Fruit fly (Drosophila melanogaster) whole organism, wandering third instar larva: Measurements from ENCODE around the gene ttk.
A peak's percentile ranks its signal among the peaks of the same experiment; 100 is the strongest.

Source experiments
- Abd-B ChIP-seq: fragments of >200 bp; optimal IDR thresholded peaks from 2 replicates; lab custom pipeline; 2017; ENCODE audit warnings: missing biosample characterization, missing genetic modification characterization
- CG32264 ChIP-seq: fragments of 200-800 bp; sonication (Bioruptor generic); optimal IDR thresholded peaks from 2 replicates; lab custom pipeline; 2016; ENCODE audit warnings: missing biosample characterization, missing genetic modification characterization
- CG9705 ChIP-seq: fragments of 200-800 bp; sonication (Bioruptor generic); optimal IDR thresholded peaks from 2 replicates; lab custom pipeline; 2018; ENCODE audit warnings: missing biosample characterization, mild to moderate bottlenecking, missing genetic modification characterization
- CrebA ChIP-seq: fragments of 200-800 bp; sonication (Bioruptor generic); optimal IDR thresholded peaks from 2 replicates; lab custom pipeline; 2016; ENCODE audit warnings: missing biosample characterization, mild to moderate bottlenecking, missing genetic modification characterization, borderline replicate concordance
- Dfd ChIP-seq: fragments of >200 bp; optimal IDR thresholded peaks from 2 replicates; lab custom pipeline; 2017; ENCODE audit warnings: missing biosample characterization, missing genetic modification characterization
- Dif ChIP-seq: fragments of 200-275, 200-300 bp; sonication (Bioruptor generic); optimal IDR thresholded peaks from 2 replicates; lab custom pipeline; 2018; ENCODE audit warnings: missing biosample characterization, missing genetic modification characterization; ENCODE audit not compliant: partially characterized antibody
- GATAd ChIP-seq: sonication (Bioruptor generic); optimal IDR thresholded peaks from 2 replicates; lab custom pipeline; 2016; ENCODE audit warnings: missing biosample characterization, missing genetic modification characterization
- HLH106 ChIP-seq: fragments of 200-800 bp; optimal IDR thresholded peaks from 3 replicates; lab custom pipeline; 2019; ENCODE audit warnings: missing biosample characterization, mild to moderate bottlenecking, missing genetic modification characterization, moderate library complexity
- Hnf4 ChIP-seq: fragments of 200-800 bp; sonication (Bioruptor generic); optimal IDR thresholded peaks from 2 replicates; lab custom pipeline; 2016; ENCODE audit warnings: missing biosample characterization, mild to moderate bottlenecking, missing genetic modification characterization
- Hr78 ChIP-seq: fragments of >200 bp; optimal IDR thresholded peaks from 2 replicates; lab custom pipeline; 2017; ENCODE audit warnings: missing biosample characterization, missing genetic modification characterization
- Hr83 ChIP-seq: fragments of 200-300 bp; sonication (Bioruptor generic); optimal IDR thresholded peaks from 2 replicates; lab custom pipeline; 2016; ENCODE audit warnings: missing biosample characterization, mild to moderate bottlenecking, missing genetic modification characterization, moderate library complexity; ENCODE audit not compliant: poor library complexity, severe bottlenecking
- Jra ChIP-seq: sonication (Bioruptor generic); optimal IDR thresholded peaks from 2 replicates; lab custom pipeline; 2016; ENCODE audit warnings: missing biosample characterization, missing genetic modification characterization
- Mio ChIP-seq: sonication (Bioruptor generic); optimal IDR thresholded peaks from 2 replicates; lab custom pipeline; 2016; ENCODE audit warnings: missing biosample characterization, missing genetic modification characterization
- Myc ChIP-seq: fragments of >200 bp; optimal IDR thresholded peaks from 2 replicates; lab custom pipeline; 2017
- N ChIP-seq: fragments of >200 bp; optimal IDR thresholded peaks from 2 replicates; lab custom pipeline; 2018; ENCODE audit warnings: missing biosample characterization, missing external identifiers, missing genetic modification characterization
- OdsH ChIP-seq: fragments of 200-800 bp; sonication (Bioruptor generic); optimal IDR thresholded peaks from 2 replicates; lab custom pipeline; 2016; ENCODE audit warnings: missing biosample characterization, mild to moderate bottlenecking, missing genetic modification characterization
- Rel ChIP-seq, 2 experiments: fragments of 200-800 bp; sonication (Bioruptor generic) in 1 of 2; optimal IDR thresholded peaks; 2 replicates in 1 of 2; 3 replicates in 1 of 2; lab custom pipeline; 2016 to 2019; ENCODE audit warnings: mild to moderate bottlenecking in 2 of 2, missing biosample characterization in 2 of 2, missing genetic modification characterization in 2 of 2, moderate library complexity in 1 of 2
- Sp1 ChIP-seq: fragments of 200-800 bp; sonication (Bioruptor generic); optimal IDR thresholded peaks from 3 replicates; lab custom pipeline; 2019; ENCODE audit warnings: missing biosample characterization, mild to moderate bottlenecking, missing genetic modification characterization, moderate library complexity
- Vsx2 ChIP-seq: fragments of 200-300, 225-300 bp; sonication (Bioruptor generic); optimal IDR thresholded peaks from 2 replicates; lab custom pipeline; 2018; ENCODE audit warnings: missing biosample characterization, missing genetic modification characterization; ENCODE audit not compliant: partially characterized antibody
- br ChIP-seq: fragments of 200-800 bp; sonication (Bioruptor generic); optimal IDR thresholded peaks from 2 replicates; lab custom pipeline; 2016; ENCODE audit warnings: missing biosample characterization, missing genetic modification characterization
- brk ChIP-seq: fragments of 200-800 bp; sonication (Bioruptor generic); optimal IDR thresholded peaks from 2 replicates; lab custom pipeline; 2016; ENCODE audit warnings: missing biosample characterization, mild to moderate bottlenecking, missing genetic modification characterization
- dl ChIP-seq, 2 experiments: fragments of 175-275, 200-275 bp in 1 of 2; fragments of 200-275 bp in 1 of 2; sonication (Bioruptor generic); optimal IDR thresholded peaks; lab custom pipeline; 2018; ENCODE audit warnings: mild to moderate bottlenecking in 2 of 2, missing biosample characterization in 2 of 2, missing genetic modification characterization in 2 of 2, moderate library complexity in 2 of 2; ENCODE audit not compliant: partially characterized antibody in 2 of 2, insufficient read depth in 1 of 2
- dmrt93B ChIP-seq: fragments of 200-800 bp; sonication (Bioruptor generic); optimal IDR thresholded peaks from 2 replicates; lab custom pipeline; 2018; ENCODE audit warnings: missing biosample characterization, mild to moderate bottlenecking, missing genetic modification characterization
- dsf ChIP-seq: sonication (Bioruptor generic); optimal IDR thresholded peaks from 2 replicates; lab custom pipeline; 2016; ENCODE audit warnings: missing biosample characterization, missing genetic modification characterization, borderline replicate concordance
- ey ChIP-seq: fragments of 200-800 bp; sonication (Bioruptor generic); optimal IDR thresholded peaks from 2 replicates; lab custom pipeline; 2016; ENCODE audit warnings: missing biosample characterization, missing genetic modification characterization
- foxo ChIP-seq, 2 experiments: fragments of 200-800 bp; sonication (Bioruptor generic); optimal IDR thresholded peaks; 2 replicates in 1 of 2; 3 replicates in 1 of 2; lab custom pipeline; 2016 to 2017; ENCODE audit warnings: missing biosample characterization in 2 of 2, missing genetic modification characterization in 2 of 2
- fru ChIP-seq: fragments of 200-800 bp; sonication (Bioruptor generic); optimal IDR thresholded peaks from 3 replicates; lab custom pipeline; 2016; ENCODE audit warnings: missing biosample characterization, mild to moderate bottlenecking, missing genetic modification characterization
- h ChIP-seq: fragments of 200-800 bp; sonication (Bioruptor generic); optimal IDR thresholded peaks from 3 replicates; lab custom pipeline; 2016; ENCODE audit warnings: missing biosample characterization, mild to moderate bottlenecking, missing genetic modification characterization
- jim ChIP-seq: fragments of 175-275, 200-325 bp; sonication (Bioruptor generic); optimal IDR thresholded peaks from 2 replicates; lab custom pipeline; 2016; ENCODE audit warnings: missing biosample characterization, mild to moderate bottlenecking, missing genetic modification characterization
- lola ChIP-seq: fragments of >200 bp; optimal IDR thresholded peaks from 2 replicates; lab custom pipeline; 2017; ENCODE audit warnings: missing biosample characterization, missing genetic modification characterization
- pan ChIP-seq: fragments of >200 bp; optimal IDR thresholded peaks from 2 replicates; lab custom pipeline; 2017
- psq ChIP-seq: fragments of 200-800 bp; sonication (Bioruptor generic); optimal IDR thresholded peaks from 3 replicates; lab custom pipeline; 2017; ENCODE audit warnings: missing biosample characterization, mild to moderate bottlenecking, missing genetic modification characterization, moderate library complexity
- rgr ChIP-seq: fragments of 200-800 bp; sonication (Bioruptor generic); optimal IDR thresholded peaks from 3 replicates; lab custom pipeline; 2016; ENCODE audit warnings: missing biosample characterization, mild to moderate bottlenecking, missing genetic modification characterization
- sage ChIP-seq: fragments of 200-800 bp; sonication (Bioruptor generic); optimal IDR thresholded peaks from 2 replicates; lab custom pipeline; 2016; ENCODE audit warnings: missing biosample characterization, mild to moderate bottlenecking, missing genetic modification characterization
- sv ChIP-seq: fragments of 200-800 bp; sonication (Bioruptor generic); optimal IDR thresholded peaks from 3 replicates; lab custom pipeline; 2016; ENCODE audit warnings: missing biosample characterization, missing genetic modification characterization
- tai ChIP-seq: sonication (Bioruptor generic); optimal IDR thresholded peaks from 2 replicates; lab custom pipeline; 2016; ENCODE audit warnings: missing biosample characterization, missing genetic modification characterization
- usp ChIP-seq: fragments of >200 bp; optimal IDR thresholded peaks from 2 replicates; lab custom pipeline; 2017; ENCODE audit warnings: missing biosample characterization, missing genetic modification characterization
- woc ChIP-seq: sonication (Bioruptor generic); optimal IDR thresholded peaks from 2 replicates; lab custom pipeline; 2016; ENCODE audit warnings: missing biosample characterization, mild to moderate bottlenecking, missing genetic modification characterization

The ttk gene

DNA sequence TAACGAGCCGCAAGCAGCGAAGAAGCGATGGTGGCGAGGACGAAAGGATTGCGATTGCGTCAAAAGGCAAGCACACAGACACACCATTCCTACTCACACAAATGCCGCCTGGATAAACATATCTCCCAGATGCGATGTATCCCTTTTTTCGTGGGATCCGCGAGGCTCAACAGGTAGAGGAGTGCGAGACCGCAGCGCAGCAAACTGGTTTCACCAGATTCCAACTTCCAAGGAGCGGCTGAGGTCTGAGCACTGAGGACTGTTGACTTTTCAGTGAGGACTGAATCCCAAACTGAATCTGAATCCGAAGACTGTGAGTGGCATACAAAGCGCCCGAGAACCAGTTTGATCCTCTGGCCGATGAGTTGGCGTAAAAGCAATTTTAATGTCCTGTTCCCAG lies 11.7 kb upstream of the ttk start:
- TF ChIP-seq Hnf4 (GFP tag; lab: Kevin White, UChicago) (no peak), lola (GFP tag; lab: Kevin White, UChicago) (no peak), usp (no peak), Hr78 (GFP tag; lab: Kevin White, UChicago) (no peak), foxo (GFP tag; optimal IDR thresholded peaks at IDR 0.05; lab: Kevin White, UChicago) (peak in 1 of 2 experiments; percentile 2), GATAd (GFP tag; lab: Kevin White, UChicago) (no peak), br (no peak), Abd-B (GFP tag; lab: Kevin White, UChicago) (no peak), dmrt93B (GFP tag; lab: Kevin White, UChicago) (no peak), N (GFP tag; lab: Kevin White, UChicago) (no peak), OdsH (no peak), Rel (GFP tag; optimal IDR thresholded peaks at IDR 0.05; lab: Kevin White, UChicago) (no peak), Rel (tag; optimal IDR thresholded peaks at IDR 0.05; lab: Kevin White, UChicago) (peak; percentile 39), psq (GFP tag; lab: Kevin White, UChicago) (peak; percentile 29), sv (GFP tag; lab: Kevin White, UChicago) (no peak), CG9705 (GFP tag; lab: Kevin White, UChicago) (peak; percentile 16), HLH106 (peak; percentile 12), dsf (no peak), Sp1 (peak; percentile 49), Jra (GFP tag; lab: Kevin White, UChicago) (no peak), Dif (GFP tag; lab: Kevin White, UChicago) (peak; percentile 27), Myc (lab: Kevin White, UChicago) (no peak), pan (lab: Kevin White, UChicago) (no peak), rgr (no peak), h (GFP tag; lab: Kevin White, UChicago) (peak; percentile 14), fru (peak; percentile 66), tai (GFP tag; lab: Kevin White, UChicago) (no peak), sage (no peak), ey (no peak), woc (no peak), jim (GFP tag; lab: Kevin White, UChicago) (no peak), Hr83 (GFP tag; lab: Kevin White, UChicago) (peak; percentile 27), Mio (GFP tag; lab: Kevin White, UChicago) (no peak), CrebA (no peak), brk (GFP tag; lab: Kevin White, UChicago) (peak; percentile 30), CG32264 (GFP tag; lab: Kevin White, UChicago) (no peak), Vsx2 (GFP tag; lab: Kevin White, UChicago) (peak; percentile 47), dl (GFP tag; optimal IDR thresholded peaks at IDR 0.05; lab: Kevin White, UChicago; ENCODE audit: insufficient read depth in 1 of 2, partially characterized antibody in 2 of 2) (no peak), Dfd (GFP tag; lab: Kevin White, UChicago) (no peak)

DNA sequence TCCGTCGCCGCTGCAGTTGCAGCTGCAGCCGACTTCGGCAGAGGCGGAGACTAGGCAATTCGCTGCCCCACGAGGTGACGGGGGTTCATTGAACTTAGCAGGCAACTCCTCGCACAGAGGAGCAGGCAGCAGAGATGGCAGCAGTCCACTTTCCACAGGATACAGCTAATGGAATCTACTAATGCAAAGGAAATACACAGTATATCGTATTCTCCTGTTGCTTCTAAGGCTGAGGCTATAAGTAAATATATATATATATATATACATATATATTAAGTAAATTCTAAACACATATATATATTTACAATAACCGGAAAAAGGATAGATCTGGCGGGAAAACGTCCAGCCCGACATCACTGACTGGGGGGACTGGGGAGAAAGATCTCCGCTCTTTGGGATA lies 10.3 kb upstream of the ttk start:
- TF ChIP-seq Sp1 (no peak), foxo (GFP tag; optimal IDR thresholded peaks at IDR 0.05; lab: Kevin White, UChicago) (no peak), N (GFP tag; lab: Kevin White, UChicago) (no peak), Dfd (GFP tag; lab: Kevin White, UChicago) (no peak), dmrt93B (GFP tag; lab: Kevin White, UChicago) (no peak), Hnf4 (GFP tag; lab: Kevin White, UChicago) (no peak), HLH106 (no peak), jim (GFP tag; lab: Kevin White, UChicago) (no peak)
